Fruit fly (Drosophila melanogaster) whole organism, embryonic: Measurements from ENCODE around the gene PIG-B.
A peak's percentile ranks its signal among the peaks of the same experiment; 100 is the strongest.

Source experiments
- Atf-2 ChIP-seq: fragments of 200-800 bp; sonication (Bioruptor generic); optimal IDR thresholded peaks from 2 replicates; lab custom pipeline; 2016; ENCODE audit warnings: missing biosample characterization, missing genetic modification characterization
- CG10462 ChIP-seq: fragments of 200-800 bp; sonication (Bioruptor generic); optimal IDR thresholded peaks from 2 replicates; lab custom pipeline; 2016; ENCODE audit warnings: missing biosample characterization, missing genetic modification characterization
- CG11247 ChIP-seq: fragments of 200-800 bp; sonication (Bioruptor generic); IDR thresholded peaks from 2 replicates; pipeline ENCODE4 v1.3.6; 2022; ENCODE audit warnings: missing biosample characterization, missing genetic modification characterization
- CG11696 ChIP-seq: fragments of 200-800 bp; sonication (Bioruptor generic); IDR thresholded peaks from 2 replicates; pipeline ENCODE4 v1.3.6; 2022; ENCODE audit warnings: missing biosample characterization, missing genetic modification characterization
- CG12942 ChIP-seq: fragments of 200-800 bp; sonication (Bioruptor generic); optimal IDR thresholded peaks from 3 replicates; lab custom pipeline; 2016; ENCODE audit warnings: missing biosample characterization, missing genetic modification characterization
- CG13424 ChIP-seq: fragments of 200-800 bp; sonication (Bioruptor generic); optimal IDR thresholded peaks from 2 replicates; lab custom pipeline; 2019; ENCODE audit warnings: missing biosample characterization, mild to moderate bottlenecking, missing genetic modification characterization, moderate library complexity
- CG15479 ChIP-seq: fragments of 200-800 bp; sonication (Bioruptor generic); optimal IDR thresholded peaks from 3 replicates; lab custom pipeline; 2019; ENCODE audit warnings: missing biosample characterization, mild to moderate bottlenecking, missing genetic modification characterization, moderate library complexity
- CG1832 ChIP-seq: fragments of 200-800 bp; sonication (Bioruptor generic); optimal IDR thresholded peaks from 2 replicates; lab custom pipeline; 2017; ENCODE audit warnings: missing biosample characterization, mild to moderate bottlenecking, missing genetic modification characterization, inconsistent platforms
- CG3163 ChIP-seq: fragments of 200-800 bp; sonication (Bioruptor generic); optimal IDR thresholded peaks from 3 replicates; lab custom pipeline; 2016; ENCODE audit warnings: missing biosample characterization, missing genetic modification characterization
- CG34224 ChIP-seq: fragments of 200-800 bp; sonication (Bioruptor generic); IDR thresholded peaks from 3 replicates; pipeline ENCODE4 v1.3.6; 2022; ENCODE audit warnings: missing biosample characterization, missing genetic modification characterization; ENCODE audit not compliant: partially characterized antibody
- CG34376 ChIP-seq: fragments of 200-800 bp; sonication (Bioruptor generic); optimal IDR thresholded peaks from 2 replicates; lab custom pipeline; 2018; ENCODE audit warnings: missing biosample characterization, mild to moderate bottlenecking, missing genetic modification characterization
- CG4617 ChIP-seq: fragments of 200-800 bp; sonication (Bioruptor generic); optimal IDR thresholded peaks from 3 replicates; lab custom pipeline; 2016; ENCODE audit warnings: missing biosample characterization, missing genetic modification characterization, borderline replicate concordance
- CG7786 ChIP-seq: fragments of 200-800 bp; sonication (Bioruptor generic); optimal IDR thresholded peaks from 2 replicates; lab custom pipeline; 2016; ENCODE audit warnings: missing biosample characterization, missing genetic modification characterization
- CG7928 ChIP-seq: fragments of 200-800 bp; sonication (Bioruptor generic); optimal IDR thresholded peaks from 2 replicates; lab custom pipeline; 2017; ENCODE audit warnings: missing biosample characterization, mild to moderate bottlenecking, missing genetic modification characterization
- CG8281 ChIP-seq: fragments of 200-800 bp; sonication (Bioruptor generic); optimal IDR thresholded peaks from 2 replicates; lab custom pipeline; 2018; ENCODE audit warnings: missing biosample characterization, mild to moderate bottlenecking, missing genetic modification characterization, moderate library complexity
- CG8924 ChIP-seq: fragments of 200-800 bp; optimal IDR thresholded peaks from 3 replicates; lab custom pipeline; 2019; ENCODE audit warnings: missing biosample characterization, mild to moderate bottlenecking, missing genetic modification characterization, moderate library complexity
- E2f2 ChIP-seq: fragments of 200-800 bp; sonication (Bioruptor generic); IDR thresholded peaks from 2 replicates; pipeline ENCODE4 v1.3.6; 2022; ENCODE audit warnings: missing biosample characterization, missing genetic modification characterization
- Ets65A ChIP-seq: fragments of 200-800 bp; sonication (Bioruptor generic); peaks from one replicate; lab custom pipeline; 2016; ENCODE audit warnings: missing biosample characterization, missing genetic modification characterization
- HLH4C ChIP-seq: fragments of 200-800 bp; sonication (Bioruptor generic); IDR thresholded peaks from 3 replicates; pipeline ENCODE4 v1.3.6; 2022; ENCODE audit warnings: missing biosample characterization, missing genetic modification characterization; ENCODE audit not compliant: partially characterized antibody
- Hmr ChIP-seq: fragments of 200-800 bp; sonication (Bioruptor generic); optimal IDR thresholded peaks from 3 replicates; lab custom pipeline; 2017; ENCODE audit warnings: mild to moderate bottlenecking, missing biosample characterization, missing genetic modification reagents, missing genetic modification characterization
- Hmx ChIP-seq: fragments of 200-800 bp; sonication (Bioruptor generic); optimal IDR thresholded peaks from 2 replicates; lab custom pipeline; 2016; ENCODE audit warnings: missing biosample characterization, missing genetic modification characterization
- Hr78 ChIP-seq, 2 experiments: fragments of 200-800 bp in 1 of 2; fragments of >200 bp in 1 of 2; sonication (Bioruptor generic) in 1 of 2; optimal IDR thresholded peaks; 2 replicates each; lab custom pipeline; 2017 to 2019; ENCODE audit warnings: missing biosample characterization in 2 of 2, missing genetic modification characterization in 2 of 2, mild to moderate bottlenecking in 1 of 2, moderate library complexity in 1 of 2
- Hsf ChIP-seq: fragments of 200-800 bp; sonication (Bioruptor generic); optimal IDR thresholded peaks from 3 replicates; lab custom pipeline; 2016; ENCODE audit warnings: missing biosample characterization, missing genetic modification characterization
- Mad ChIP-seq: fragments of 200-800 bp; sonication (Bioruptor generic); optimal IDR thresholded peaks from 2 replicates; lab custom pipeline; 2016; ENCODE audit warnings: missing biosample characterization, missing genetic modification characterization
- Med ChIP-seq: fragments of 200-800 bp; sonication (Bioruptor generic); peaks from one replicate; lab custom pipeline; 2016; ENCODE audit warnings: missing biosample characterization, missing genetic modification characterization, mild to moderate bottlenecking, inconsistent platforms, moderate library complexity
- Optix ChIP-seq: fragments of 200-800 bp; sonication (Bioruptor generic); IDR thresholded peaks from 3 replicates; pipeline ENCODE4 v1.3.6; 2022; ENCODE audit warnings: missing biosample characterization, missing genetic modification characterization
- Ssrp ChIP-seq: fragments of 200-800 bp; sonication (Bioruptor generic); optimal IDR thresholded peaks from 2 replicates; lab custom pipeline; 2018; ENCODE audit warnings: missing biosample characterization, mild to moderate bottlenecking, missing genetic modification characterization, moderate library complexity
- ap ChIP-seq: fragments of 200-800 bp; sonication (Bioruptor generic); IDR thresholded peaks from 2 replicates; pipeline ENCODE4 v1.3.6; 2022; ENCODE audit warnings: missing biosample characterization, missing genetic modification characterization
- cas ChIP-seq: fragments of 200-800 bp; sonication (Bioruptor generic); IDR thresholded peaks from 2 replicates; pipeline ENCODE4 v1.3.6; 2022; ENCODE audit warnings: missing biosample characterization, missing genetic modification characterization
- chm ChIP-seq: fragments of 200-800 bp; sonication (Bioruptor generic); IDR thresholded peaks from 2 replicates; pipeline ENCODE4 v1.3.6; 2022; ENCODE audit warnings: missing biosample characterization, missing genetic modification characterization
- ci ChIP-seq: fragments of 200-800 bp; sonication (Bioruptor generic); IDR thresholded peaks from 3 replicates; pipeline ENCODE4 v1.3.6; 2022; ENCODE audit warnings: missing biosample characterization, missing genetic modification characterization
- crol ChIP-seq: fragments of 200-800 bp; sonication (Bioruptor generic); IDR thresholded peaks from 2 replicates; pipeline ENCODE4 v1.3.6; 2022; ENCODE audit warnings: missing biosample characterization, missing genetic modification characterization
- dati ChIP-seq: fragments of 200-800 bp; sonication (Bioruptor generic); IDR thresholded peaks from 2 replicates; pipeline ENCODE4 v1.3.6; 2022; ENCODE audit warnings: missing biosample characterization, missing genetic modification characterization
- kni ChIP-seq: fragments of 200-800 bp; sonication (Bioruptor generic); optimal IDR thresholded peaks from 3 replicates; lab custom pipeline; 2017; ENCODE audit warnings: mild to moderate bottlenecking, missing biosample characterization, missing genetic modification reagents, missing genetic modification characterization
- nom ChIP-seq: fragments of 200-800 bp; sonication (Bioruptor generic); optimal IDR thresholded peaks from 2 replicates; lab custom pipeline; 2017; ENCODE audit warnings: missing biosample characterization, missing genetic modification characterization, mild to moderate bottlenecking, moderate library complexity, missing genetic modification reagents
- psq ChIP-seq: fragments of 200-800 bp; sonication (Bioruptor generic); optimal IDR thresholded peaks from 2 replicates; lab custom pipeline; 2017; ENCODE audit warnings: missing biosample characterization, missing genetic modification characterization
- schlank ChIP-seq: fragments of 200-800 bp; sonication (Bioruptor generic); optimal IDR thresholded peaks from 2 replicates; lab custom pipeline; 2018; ENCODE audit warnings: missing biosample characterization, mild to moderate bottlenecking, missing genetic modification characterization
- sens ChIP-seq: fragments of 200-800 bp; sonication (Bioruptor generic); peaks from one replicate; lab custom pipeline; 2016; ENCODE audit warnings: missing biosample characterization, missing genetic modification characterization
- shn ChIP-seq: fragments of 200-800 bp; sonication (Bioruptor generic); optimal IDR thresholded peaks from 3 replicates; lab custom pipeline; 2016; ENCODE audit warnings: missing biosample characterization, missing genetic modification characterization
- slbo ChIP-seq: fragments of 200-800 bp; sonication (Bioruptor generic); IDR thresholded peaks from 2 replicates; pipeline ENCODE4 v1.3.6; 2022; ENCODE audit warnings: missing biosample characterization, missing genetic modification characterization
- sna ChIP-seq: fragments of 200-800 bp; sonication (Bioruptor generic); IDR thresholded peaks from 2 replicates; pipeline ENCODE4 v1.3.6; 2022; ENCODE audit warnings: missing biosample characterization, missing genetic modification characterization; ENCODE audit not compliant: partially characterized antibody
- trh ChIP-seq: fragments of 200-800 bp; sonication (Bioruptor generic); optimal IDR thresholded peaks from 2 replicates; lab custom pipeline; 2016; ENCODE audit warnings: missing biosample characterization, missing genetic modification characterization
- unc-4 ChIP-seq: fragments of 200-800 bp; sonication (Bioruptor generic); IDR thresholded peaks from 2 replicates; pipeline ENCODE4 v1.3.6; 2022; ENCODE audit warnings: missing biosample characterization, missing genetic modification characterization; ENCODE audit not compliant: partially characterized antibody
- unpg ChIP-seq: fragments of 200-800 bp; sonication (Bioruptor generic); optimal IDR thresholded peaks from 3 replicates; lab custom pipeline; 2018; ENCODE audit warnings: missing biosample characterization, mild to moderate bottlenecking, missing genetic modification characterization, moderate library complexity
- vnd ChIP-seq: fragments of 200-800 bp; sonication (Bioruptor generic); IDR thresholded peaks from 3 replicates; pipeline ENCODE4 v1.3.6; 2022; ENCODE audit warnings: missing biosample characterization, missing genetic modification characterization; ENCODE audit not compliant: partially characterized antibody
- vvl ChIP-seq: fragments of 200-800 bp; sonication (Bioruptor generic); IDR thresholded peaks from 2 replicates; pipeline ENCODE4 v1.3.6; 2022; ENCODE audit warnings: missing biosample characterization, missing genetic modification characterization

Gene PIG-B

dm6 chr3L:3782584-3783218, 28.4 kb upstream of the PIG-B start (continued):
- TF ChIP-seq psq (GFP tag; lab: Kevin White, UChicago), result peak; percentile 38
- TF ChIP-seq crol (GFP tag; lab: Robert Waterston, UW), result peak; percentile 19; the same call in 1 of the 2 replicates
- TF ChIP-seq Mad, result no peak
- TF ChIP-seq CG15479 (GFP tag; lab: Kevin White, UChicago), result peak; percentile 36
- no peak for TF ChIP-seq CG11696 (GFP tag; lab: Robert Waterston, UW)
- TF ChIP-seq Hsf (GFP tag; lab: Kevin White, UChicago), result no peak
- no peak for TF ChIP-seq schlank (tag; lab: Kevin White, UChicago)
- TF ChIP-seq CG8281 (tag; lab: Kevin White, UChicago), result peak; percentile 86
- TF ChIP-seq Optix, result no peak
- peak in 1 of 2 experiments; percentile 58 for TF ChIP-seq Hr78 (GFP tag; optimal IDR thresholded peaks at IDR 0.05; lab: Kevin White, UChicago)
- TF ChIP-seq kni (GFP tag; lab: Kevin White, UChicago), result peak; percentile 9

- peak; percentile 24 for TF ChIP-seq crol (GFP tag; lab: Robert Waterston, UW)
- peak; percentile 84 for TF ChIP-seq Ets65A (GFP tag; lab: Kevin White, UChicago)
- peak; percentile 72 for TF ChIP-seq sens (GFP tag; lab: Kevin White, UChicago)
- no peak for TF ChIP-seq CG7928 (GFP tag; lab: Kevin White, UChicago)
- TF ChIP-seq, all 482 proteins: peak for 3
These were observed 27.6 kb upstream of the PIG-B start for dm6 chr3L:3783436-3783835.

- TF ChIP-seq ap (GFP tag; lab: Robert Waterston, UW), result no peak
- TF ChIP-seq CG12942, result no peak
- TF ChIP-seq sna, result no peak
- TF ChIP-seq CG1832, result peak; percentile 54
- no peak for TF ChIP-seq shn
- TF ChIP-seq CG10462, result no peak
- TF ChIP-seq CG3163 (GFP tag; lab: Kevin White, UChicago), result no peak
- no peak for TF ChIP-seq CG34376 (GFP tag; lab: Kevin White, UChicago)
- no peak for TF ChIP-seq trh
- TF ChIP-seq nom, result peak; percentile 28
- no peak for TF ChIP-seq Hmr (GFP tag; lab: Kevin White, UChicago)
- no peak for TF ChIP-seq cas (GFP tag; lab: Robert Waterston, UW)
- TF ChIP-seq Hmx, result no peak
- no peak for TF ChIP-seq CG7786 (GFP tag; lab: Kevin White, UChicago)
- no peak for TF ChIP-seq CG34224
- no peak for TF ChIP-seq Ssrp
- no peak for TF ChIP-seq CG11247
- no peak for TF ChIP-seq CG13424
- peak; percentile 9; the same call in 1 of the 3 replicates for TF ChIP-seq HLH4C (GFP tag; lab: Robert Waterston, UW)
- TF ChIP-seq CG8924 (tag; lab: Kevin White, UChicago), result no peak
- TF ChIP-seq Mad, result no peak
- no peak for TF ChIP-seq unpg
- TF ChIP-seq vvl (GFP tag; lab: Robert Waterston, UW), result 0 out of 2 replicates have a peak, but pooled peaks have one; percentile 17
- no peak for TF ChIP-seq E2f2
- no peak for TF ChIP-seq ci (GFP tag; lab: Robert Waterston, UW)
- TF ChIP-seq slbo (GFP tag; lab: Robert Waterston, UW), result no peak
- no peak for TF ChIP-seq CG4617 (GFP tag; lab: Kevin White, UChicago)
- TF ChIP-seq Atf-2 (GFP tag; lab: Kevin White, UChicago), result no peak
- no peak for TF ChIP-seq chm (GFP tag; lab: Robert Waterston, UW)
- no peak for TF ChIP-seq unc-4 (GFP tag; lab: Robert Waterston, UW)
- no peak for TF ChIP-seq vnd (GFP tag; lab: Robert Waterston, UW)
- TF ChIP-seq Med (GFP tag; lab: Kevin White, UChicago), result peak; percentile 16
- TF ChIP-seq dati (GFP tag; lab: Robert Waterston, UW), result no peak
- TF ChIP-seq psq (GFP tag; lab: Kevin White, UChicago), result no peak
These were observed 27.1 kb upstream of the PIG-B start for dm6 chr3L:3784001-3784400.
